Worm (Caenorhabditis elegans): Measurements from ENCODE around the gene drh-1.

- TF ChIP-seq nhr-76 (tag; optimal IDR thresholded peaks at IDR 0.05) (no peak), unc-62 (GFP tag; optimal IDR thresholded peaks at IDR 0.05) (no peak), snpc-4 (tag; optimal IDR thresholded peaks at IDR 0.05) (no peak), jun-1 (tag; optimal IDR thresholded peaks at IDR 0.05) (no peak), hlh-17 (GFP tag; optimal IDR thresholded peaks at IDR 0.05; ENCODE audit: borderline replicate concordance) (no peak)
These were observed 52.7 kb downstream of the drh-1 start, which contains the start of gene best-9 for ce11 chrIV:6560434-6560833.
